Worm (Caenorhabditis elegans) whole organism, L3 larva: ENCODE results near the gene srbc-59.

Source experiments
- R02D3.7 ChIP-seq: fragments of 150-350 bp; optimal IDR thresholded peaks from 2 replicates; lab custom pipeline; 2014; ENCODE audit warnings: missing biosample characterization, missing genetic modification characterization
- ceh-82 ChIP-seq: fragments of 150-350 bp; optimal IDR thresholded peaks from 2 replicates; lab custom pipeline; 2014; ENCODE audit warnings: missing biosample characterization, missing genetic modification characterization
- daf-12 ChIP-seq: fragments of 150-350 bp; optimal IDR thresholded peaks from 2 replicates; lab custom pipeline; 2014; ENCODE audit warnings: missing biosample characterization, missing genetic modification reagents, missing genetic modification characterization
- egl-5 ChIP-seq: fragments of 150-350 bp; optimal IDR thresholded peaks from 2 replicates; lab custom pipeline; 2017; ENCODE audit warnings: missing biosample characterization, missing genetic modification reagents, missing genetic modification characterization, inconsistent platforms
- elt-1 ChIP-seq: fragments of 150-350 bp; optimal IDR thresholded peaks from 2 replicates; lab custom pipeline; 2014; ENCODE audit warnings: missing biosample characterization, missing genetic modification characterization
- mdl-1 ChIP-seq: fragments of 150-350 bp; optimal IDR thresholded peaks from 2 replicates; lab custom pipeline; 2014; ENCODE audit warnings: missing biosample characterization, missing genetic modification characterization
- nhr-12 ChIP-seq: fragments of 150-350 bp; optimal IDR thresholded peaks from 2 replicates; lab custom pipeline; 2014; ENCODE audit warnings: missing biosample characterization, missing genetic modification characterization
- nhr-237 ChIP-seq: fragments of 150-350 bp; optimal IDR thresholded peaks from 2 replicates; lab custom pipeline; 2014; ENCODE audit warnings: missing biosample characterization, missing genetic modification characterization
- skn-1 ChIP-seq: fragments of 150-350 bp; optimal IDR thresholded peaks from 2 replicates; lab custom pipeline; 2014; ENCODE audit warnings: missing biosample characterization, missing genetic modification characterization
- snpc-4 ChIP-seq: fragments of 150-350 bp; optimal IDR thresholded peaks from 2 replicates; lab custom pipeline; 2014; ENCODE audit warnings: missing biosample characterization, missing genetic modification characterization
- tbx-2 ChIP-seq: sonication (generic microtip); optimal IDR thresholded peaks from 2 replicates; lab custom pipeline; 2016; ENCODE audit warnings: mild to moderate bottlenecking, missing genetic modification characterization, missing compliant biosample characterization
- unc-39 ChIP-seq: sonication (generic microtip); optimal IDR thresholded peaks from 4 replicates; lab custom pipeline; 2017; ENCODE audit warnings: missing biosample characterization, missing genetic modification characterization
- zag-1 ChIP-seq: fragments of 150-350 bp; optimal IDR thresholded peaks from 2 replicates; lab custom pipeline; 2014; ENCODE audit warnings: missing biosample characterization, missing genetic modification characterization

ce11 chrV:774341-774740 is 4.1 kb upstream of the srbc-59 start:
- TF ChIP-seq ceh-82: no peak
- no peak for TF ChIP-seq zag-1 (tag; lab: Kevin White, UChicago)
- TF ChIP-seq nhr-237: no peak
- TF ChIP-seq skn-1 (tag; lab: Kevin White, UChicago): no peak
- no peak for TF ChIP-seq R02D3.7 (tag; lab: Kevin White, UChicago)
- TF ChIP-seq egl-5 (tag; lab: Kevin White, UChicago): no peak
- no peak for TF ChIP-seq nhr-12 (tag; lab: Kevin White, UChicago)
- no peak for TF ChIP-seq unc-39 (tag; lab: Kevin White, UChicago)
- no peak for TF ChIP-seq tbx-2 (tag; lab: Kevin White, UChicago)
- no peak for TF ChIP-seq elt-1 (tag; lab: Kevin White, UChicago)
- TF ChIP-seq snpc-4 (tag; lab: Kevin White, UChicago): no peak
- TF ChIP-seq mdl-1 (tag; lab: Kevin White, UChicago): no peak
- no peak for TF ChIP-seq daf-12 (tag; lab: Kevin White, UChicago)
